Worm (Caenorhabditis elegans): ENCODE data around the gene srw-83.

- TF ChIP-seq sox-4 (tag; optimal IDR thresholded peaks at IDR 0.05) = no peak
- no peak for TF ChIP-seq fkh-10 (GFP tag; optimal IDR thresholded peaks at IDR 0.05)
- TF ChIP-seq ztf-16 (tag; optimal IDR thresholded peaks at IDR 0.05) = no peak
- no peak for TF ChIP-seq F13H6.1 (tag; optimal IDR thresholded peaks at IDR 0.05)
- no peak for TF ChIP-seq pha-4 (tag; optimal IDR thresholded peaks at IDR 0.05)
- no peak for TF ChIP-seq hlh-15 (tag; optimal IDR thresholded peaks at IDR 0.05)
These were observed 34.9 kb downstream of the srw-83 start, which contains the start of gene ZK228.3 for ce11 chrV:18461200-18461728.

Data from whole organism, late embryonic.